Fruit fly (Drosophila melanogaster): ENCODE results near the gene CG4281.

The CG4281 gene

dm6 chrX:2041312-2041918 is 23.5 kb downstream of the CG4281 start, which contains the start of gene CG4313 (continued):
- no peak for TF ChIP-seq hkb (optimal IDR thresholded peaks at IDR 0.05)
- peak; percentile 49; the same call in 1 of the 2 replicates for TF ChIP-seq hkb (GFP tag; IDR thresholded peaks at IDR 0.05)
- TF ChIP-seq CG4707 (GFP tag; optimal IDR thresholded peaks at IDR 0.05) = peak; percentile 31
- peak; percentile 80 for TF ChIP-seq CG13624 (GFP tag; optimal IDR thresholded peaks at IDR 0.05)
- no peak for TF ChIP-seq cg (GFP tag; optimal IDR thresholded peaks at IDR 0.05)
- no peak for TF ChIP-seq exex (tag; optimal IDR thresholded peaks at IDR 0.05)
- no peak for TF ChIP-seq sim (GFP tag; IDR thresholded peaks at IDR 0.05)

DNA sequence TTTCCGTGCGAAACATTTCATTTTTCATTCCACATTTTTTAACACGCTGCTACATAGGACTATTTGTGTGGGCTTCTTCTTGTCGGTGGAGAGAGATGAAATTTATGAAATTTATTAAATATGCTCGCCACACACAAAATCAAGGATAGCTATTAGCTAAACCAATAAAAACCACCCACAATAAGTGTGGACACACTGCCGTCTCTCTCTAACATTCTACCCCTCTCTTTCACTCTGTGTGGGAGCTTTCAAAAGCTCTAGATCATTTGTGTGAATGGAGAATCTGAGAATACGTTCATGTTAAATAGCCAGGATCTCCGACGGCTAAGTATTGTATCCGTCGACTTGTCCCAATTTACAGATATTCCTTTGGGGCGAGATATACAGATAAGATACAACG is 27.3 kb downstream of the CG4281 start:
- TF ChIP-seq Nf-YC (tag; optimal IDR thresholded peaks at IDR 0.05) (peak; percentile 83), CG10321 (GFP tag; IDR thresholded peaks at IDR 0.05) (peak; percentile 77), sens (GFP tag) (peak; percentile 58), sd (tag; optimal IDR thresholded peaks at IDR 0.05) (peak; percentile 22), NFAT (GFP tag; IDR thresholded peaks at IDR 0.05) (no peak), B-H1 (GFP tag; IDR thresholded peaks at IDR 0.05) (no peak), Nf-YB (GFP tag; optimal IDR thresholded peaks at IDR 0.05) (peak; percentile 73), tgo (GFP tag; IDR thresholded peaks at IDR 0.05) (no peak), CG12769 (tag; optimal IDR thresholded peaks at IDR 0.05) (peak; percentile 5), CG3726 (GFP tag; IDR thresholded peaks at IDR 0.05) (no peak), sr (GFP tag; IDR thresholded peaks at IDR 0.05) (peak; percentile 74; the same call in 2 of the 3 replicates), Hmr (GFP tag; optimal IDR thresholded peaks at IDR 0.05) (no peak)

DNA sequence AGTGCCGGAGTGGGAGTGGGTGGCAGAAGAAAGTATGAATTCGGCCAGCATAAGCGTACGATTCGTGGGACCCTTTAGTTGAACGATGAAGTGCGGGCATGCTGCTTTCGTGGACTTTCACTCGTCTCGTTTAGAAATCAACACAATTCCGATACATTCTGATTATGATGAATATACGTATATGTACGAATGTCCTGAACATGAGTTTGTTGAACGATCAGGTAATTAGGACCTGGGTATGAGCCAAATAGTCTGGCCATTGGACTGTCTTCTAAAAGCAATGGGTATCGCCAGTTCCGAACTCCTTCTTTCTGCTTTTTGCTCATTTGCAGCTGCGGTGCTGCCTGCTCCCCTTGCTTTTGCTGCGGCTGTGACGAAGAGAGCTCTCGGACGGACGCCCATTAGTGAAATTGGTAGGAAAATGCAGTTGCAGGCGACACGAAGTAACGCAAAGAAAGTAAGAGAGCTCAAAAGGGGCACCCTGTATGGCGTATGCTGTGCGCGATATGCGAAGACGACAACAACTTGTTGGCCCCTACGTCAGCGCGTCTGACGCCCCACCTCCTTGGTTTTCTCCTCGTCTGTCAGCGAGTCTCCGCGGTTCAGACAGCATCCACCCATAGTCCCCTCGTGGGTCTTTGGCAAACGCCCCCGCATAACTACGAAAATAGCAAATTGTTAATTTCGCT is 28.0 kb downstream of the CG4281 start:
- TF ChIP-seq CG30431 (GFP tag; optimal IDR thresholded peaks at IDR 0.05) (peak; percentile 19), Fer1 (GFP tag; optimal IDR thresholded peaks at IDR 0.05) (no peak), CG8388 (GFP tag; optimal IDR thresholded peaks at IDR 0.05) (peak; percentile 14), row (GFP tag; IDR thresholded peaks at IDR 0.05) (peak; percentile 92), so (GFP tag; IDR thresholded peaks at IDR 0.05) (no peak), CG8359 (GFP tag; optimal IDR thresholded peaks at IDR 0.05; ENCODE audit: borderline replicate concordance) (no peak), CG6254 (GFP tag; optimal IDR thresholded peaks at IDR 0.05) (peak; percentile 86), Xrp1 (GFP tag; IDR thresholded peaks at IDR 0.05) (peak; percentile 38; the same call in 1 of the 2 replicates), CG13775 (GFP tag; optimal IDR thresholded peaks at IDR 0.05) (no peak), bsh (GFP tag; optimal IDR thresholded peaks at IDR 0.05) (peak in 1 of 2 experiments; percentile 13), zfh1 (GFP tag; IDR thresholded peaks at IDR 0.05) (0 out of 3 replicates have a peak, but pooled peaks have one; percentile 15), CG16815 (GFP tag; optimal IDR thresholded peaks at IDR 0.05) (no peak), crp (GFP tag; optimal IDR thresholded peaks at IDR 0.05) (no peak), Camta (GFP tag; optimal IDR thresholded peaks at IDR 0.05) (peak; percentile 31), yki (optimal IDR thresholded peaks at IDR 0.05) (no peak), CG3838 (GFP tag; optimal IDR thresholded peaks at IDR 0.05) (no peak), pb (GFP tag; optimal IDR thresholded peaks at IDR 0.05) (peak; percentile 44), CG2120 (GFP tag; optimal IDR thresholded peaks at IDR 0.05) (peak; percentile 24), Hsf (GFP tag; optimal IDR thresholded peaks at IDR 0.05) (peak; percentile 26), Hr3 (GFP tag; optimal IDR thresholded peaks at IDR 0.05) (peak; percentile 25), Rfx (GFP tag; IDR thresholded peaks at IDR 0.05) (peak; percentile 25; the same call in 1 of the 2 replicates), C15 (GFP tag; IDR thresholded peaks at IDR 0.05) (no peak), Abd-B (GFP tag; optimal IDR thresholded peaks at IDR 0.05) (no peak), da (GFP tag; optimal IDR thresholded peaks at IDR 0.05) (no peak), Blimp-1 (GFP tag; optimal IDR thresholded peaks at IDR 0.05) (peak; percentile 24), CG17361 (GFP tag; IDR thresholded peaks at IDR 0.05) (0 out of 3 replicates have a peak, but pooled peaks have one; percentile 21), CG1024 (GFP tag; IDR thresholded peaks at IDR 0.05) (no peak), D (optimal IDR thresholded peaks at IDR 0.05) (no peak), D (GFP tag; optimal IDR thresholded peaks at IDR 0.05) (peak; percentile 10)
